4 fruit fly cellular contexts compared by ENCODE assay signal in genomic region chr2L:16910177-16910576, dm6.
TF ChIP-seq lines count a peak whose summit lies in the region.

Gene ApepP (minus strand): TSS chr2L:16910418.

- TF ChIP-seq CTCF in whole organism, embryonic (GFP tag; optimal IDR thresholded peaks at IDR 0.05; lab: Kevin White, UChicago), result no peak

TF ChIP-seq in whole organism, adult, 20 proteins besides CTCF, POLR2A, EP300 and RAD21:
- TF ChIP-seq CG33017 (tag; optimal IDR thresholded peaks at IDR 0.05; lab: Kevin White, UChicago) (no peak), CG14711 (tag; optimal IDR thresholded peaks at IDR 0.05; lab: Kevin White, UChicago) (peak; percentile 31), CG7101 (tag; optimal IDR thresholded peaks at IDR 0.05; lab: Kevin White, UChicago) (peak; percentile 31), cic (GFP tag; optimal IDR thresholded peaks at IDR 0.05; lab: Kevin White, UChicago) (peak; percentile 41), kay (GFP tag; lab: Kevin White, UChicago; ENCODE audit: borderline replicate concordance) (no peak), CG5204 (GFP tag; optimal IDR thresholded peaks at IDR 0.05; lab: Kevin White, UChicago) (no peak), CG12768 (GFP tag; optimal IDR thresholded peaks at IDR 0.05; lab: Kevin White, UChicago) (peak; percentile 26), toe (GFP tag; optimal IDR thresholded peaks at IDR 0.05; lab: Kevin White, UChicago) (no peak), Crg-1 (GFP tag; optimal IDR thresholded peaks at IDR 0.05; lab: Kevin White, UChicago) (no peak), Hr96 (GFP tag; optimal IDR thresholded peaks at IDR 0.05; lab: Kevin White, UChicago) (no peak), ovo (GFP tag; optimal IDR thresholded peaks at IDR 0.05; lab: Kevin White, UChicago) (no peak), bab1 (GFP tag; optimal IDR thresholded peaks at IDR 0.05; lab: Kevin White, UChicago) (peak; percentile 13), CG1620 (GFP tag; optimal IDR thresholded peaks at IDR 0.05; lab: Kevin White, UChicago) (no peak), tj (GFP tag; optimal IDR thresholded peaks at IDR 0.05; lab: Kevin White, UChicago) (no peak), Clk (GFP tag; optimal IDR thresholded peaks at IDR 0.05; lab: Kevin White, UChicago) (no peak), Mnt (GFP tag; optimal IDR thresholded peaks at IDR 0.05; lab: Kevin White, UChicago) (peak; percentile 9), CG11617 (GFP tag; optimal IDR thresholded peaks at IDR 0.05; lab: Kevin White, UChicago) (no peak), CG7045 (GFP tag; optimal IDR thresholded peaks at IDR 0.05; lab: Kevin White, UChicago) (no peak), pad (GFP tag; optimal IDR thresholded peaks at IDR 0.05; lab: Kevin White, UChicago) (no peak), cnc (optimal IDR thresholded peaks at IDR 0.05; lab: Kevin White, UChicago) (no peak)

TF ChIP-seq in whole organism, embryonic, 481 proteins besides CTCF, POLR2A, EP300 and RAD21 (continues in another document):
- TF ChIP-seq dimm (GFP tag; IDR thresholded peaks at IDR 0.05; lab: Robert Waterston, UW) (no peak), pzg (GFP tag; optimal IDR thresholded peaks at IDR 0.05; lab: Kevin White, UChicago) (peak; percentile 55), gfzf (GFP tag; optimal IDR thresholded peaks at IDR 0.05; lab: Kevin White, UChicago) (peak; percentile 73), exex (tag; optimal IDR thresholded peaks at IDR 0.05; lab: Kevin White, UChicago) (peak; percentile 83), mam (GFP tag; optimal IDR thresholded peaks at IDR 0.05; lab: Kevin White, UChicago) (no peak), Asciz (GFP tag; optimal IDR thresholded peaks at IDR 0.05; lab: Kevin White, UChicago) (no peak), CG8944 (GFP tag; optimal IDR thresholded peaks at IDR 0.05; lab: Kevin White, UChicago) (no peak), CG11456 (GFP tag; IDR thresholded peaks at IDR 0.05; lab: Robert Waterston, UW) (no peak), GATAe (GFP tag; conservative IDR thresholded peaks at IDR 0.05; lab: Robert Waterston, UW) (peak; percentile 34; the same call in 1 of the 2 replicates), gce (GFP tag; IDR thresholded peaks at IDR 0.05; lab: Robert Waterston, UW) (no peak), aop (GFP tag; IDR thresholded peaks at IDR 0.05; lab: Robert Waterston, UW) (no peak), CG1233 (GFP tag; optimal IDR thresholded peaks at IDR 0.05; lab: Kevin White, UChicago) (no peak), Xbp1 (GFP tag; optimal IDR thresholded peaks at IDR 0.05; lab: Kevin White, UChicago) (no peak), CG5245 (GFP tag; optimal IDR thresholded peaks at IDR 0.05; lab: Kevin White, UChicago) (no peak), zfh2 (GFP tag; optimal IDR thresholded peaks at IDR 0.05; lab: Kevin White, UChicago) (no peak), HmgZ (tag; optimal IDR thresholded peaks at IDR 0.05; lab: Kevin White, UChicago) (peak; percentile 28), Ets65A (GFP tag; lab: Kevin White, UChicago) (no peak), HLH3B (GFP tag; IDR thresholded peaks at IDR 0.05; lab: Robert Waterston, UW) (no peak), CG8089 (GFP tag; optimal IDR thresholded peaks at IDR 0.05; lab: Kevin White, UChicago) (no peak), Dp (GFP tag; optimal IDR thresholded peaks at IDR 0.05; lab: Kevin White, UChicago) (peak; percentile 73), CG13424 (tag; optimal IDR thresholded peaks at IDR 0.05; lab: Kevin White, UChicago) (no peak), bowl (GFP tag; IDR thresholded peaks at IDR 0.05; lab: Robert Waterston, UW) (no peak), CG14050 (GFP tag; IDR thresholded peaks at IDR 0.05; lab: Robert Waterston, UW) (no peak), Abd-B (GFP tag; optimal IDR thresholded peaks at IDR 0.05; lab: Kevin White, UChicago) (no peak), chn (GFP tag; optimal IDR thresholded peaks at IDR 0.05; lab: Kevin White, UChicago) (no peak), CG18599 (GFP tag; optimal IDR thresholded peaks at IDR 0.05; lab: Kevin White, UChicago) (no peak), Drgx (GFP tag; IDR thresholded peaks at IDR 0.05; lab: Robert Waterston, UW) (no peak)

TF ChIP-seq in whole organism, prepupa, 60 proteins besides CTCF, POLR2A, EP300 and RAD21:
- TF ChIP-seq Sox15 (GFP tag; optimal IDR thresholded peaks at IDR 0.05; lab: Kevin White, UChicago) (no peak), Sox14 (GFP tag; optimal IDR thresholded peaks at IDR 0.05; lab: Kevin White, UChicago) (no peak), svp (GFP tag; lab: Kevin White, UChicago) (peak; percentile 58)

TF ChIP-seq in whole organism, wandering third instar larva, 38 proteins besides CTCF, POLR2A, EP300 and RAD21:
- peak; percentile 32 for TF ChIP-seq Hr83 (GFP tag; optimal IDR thresholded peaks at IDR 0.05; lab: Kevin White, UChicago; ENCODE audit: poor library complexity, severe bottlenecking)
- TF ChIP-seq psq (GFP tag; optimal IDR thresholded peaks at IDR 0.05; lab: Kevin White, UChicago), result no peak
